Worm (Caenorhabditis elegans): Measurements from ENCODE around the gene puf-7.

- TF ChIP-seq nhr-179 (tag; optimal IDR thresholded peaks at IDR 0.05) (no peak), ama-1 (optimal IDR thresholded peaks at IDR 0.05) (no peak), ama-1 (GFP tag; optimal IDR thresholded peaks at IDR 0.05) (no peak), nhr-90 (tag; optimal IDR thresholded peaks at IDR 0.05) (no peak), sea-2 (GFP tag; IDR thresholded peaks at IDR 0.05) (no peak), nhr-120 (GFP tag; IDR thresholded peaks at IDR 0.05) (no peak)
These were observed 16.8 kb upstream of the puf-7 start, which contains the start of gene rme-2 for ce11 chrIV:5469739-5470138.

All from whole organism, young adult.